Fruit fly (Drosophila melanogaster) whole organism, embryonic: Measurements from ENCODE around the gene CIA30.

ENCODE experiments used
- Awh ChIP-seq: fragments of 200-800 bp; sonication (Bioruptor generic); IDR thresholded peaks from 2 replicates; pipeline ENCODE4, ENCODE4 v1.3.6; 2022; ENCODE audit warnings: missing biosample characterization, missing genetic modification characterization
- B-H2 ChIP-seq: fragments of 200-800 bp; sonication (Bioruptor generic); optimal IDR thresholded peaks from 2 replicates; lab custom pipeline; 2018; ENCODE audit warnings: missing biosample characterization, mild to moderate bottlenecking, missing genetic modification characterization
- CG10147 ChIP-seq: fragments of 200-800 bp; sonication (Bioruptor generic); optimal IDR thresholded peaks from 2 replicates; lab custom pipeline; 2019; ENCODE audit warnings: missing biosample characterization, mild to moderate bottlenecking, missing genetic modification characterization, moderate library complexity
- CG10321 ChIP-seq: fragments of 200-800 bp; sonication (Bioruptor generic); IDR thresholded peaks from 2 replicates; pipeline ENCODE4 v1.3.6; 2022; ENCODE audit warnings: missing biosample characterization, missing genetic modification characterization
- CG10366 ChIP-seq: fragments of 200-800 bp; sonication (Bioruptor generic); IDR thresholded peaks from 2 replicates; pipeline ENCODE4 v1.3.6; 2022; ENCODE audit warnings: missing biosample characterization, missing genetic modification characterization
- CG10959 ChIP-seq: fragments of 200-800 bp; sonication (Bioruptor generic); IDR thresholded peaks from 2 replicates; pipeline ENCODE4 v1.3.6; 2022; ENCODE audit warnings: missing biosample characterization, missing genetic modification characterization
- CG11093 ChIP-seq: fragments of 200-800 bp; sonication (Bioruptor generic); IDR thresholded peaks from 3 replicates; pipeline ENCODE4 v1.3.6; 2022; ENCODE audit warnings: missing biosample characterization, missing genetic modification characterization
- CG11398 ChIP-seq: fragments of 200-800 bp; sonication (Bioruptor generic); optimal IDR thresholded peaks from 2 replicates; lab custom pipeline; 2016; ENCODE audit warnings: missing biosample characterization, missing genetic modification characterization
- CG12104 ChIP-seq: fragments of 200-800 bp; sonication (Bioruptor generic); optimal IDR thresholded peaks from 3 replicates; lab custom pipeline; 2016; ENCODE audit warnings: missing biosample characterization, missing genetic modification characterization
- CG1233 ChIP-seq: fragments of 200-800 bp; sonication (Bioruptor generic); optimal IDR thresholded peaks from 4 replicates; lab custom pipeline; 2018; ENCODE audit warnings: missing biosample characterization, mild to moderate bottlenecking, missing genetic modification characterization
- CG13775 ChIP-seq: fragments of 200-800 bp; sonication (Bioruptor generic); optimal IDR thresholded peaks from 3 replicates; lab custom pipeline; 2017; ENCODE audit warnings: missing biosample characterization, mild to moderate bottlenecking, missing genetic modification characterization
- CG14710 ChIP-seq: fragments of 200-800 bp; sonication (Bioruptor generic); optimal IDR thresholded peaks from 3 replicates; lab custom pipeline; 2019; ENCODE audit warnings: missing biosample characterization, mild to moderate bottlenecking, missing genetic modification characterization, moderate library complexity
- CG15011 ChIP-seq: fragments of 200-800 bp; sonication (Bioruptor generic); optimal IDR thresholded peaks from 3 replicates; lab custom pipeline; 2018; ENCODE audit warnings: missing biosample characterization, mild to moderate bottlenecking, missing genetic modification characterization
- CG17829 ChIP-seq: fragments of 200-800 bp; optimal IDR thresholded peaks from 2 replicates; lab custom pipeline; 2019; ENCODE audit warnings: missing biosample characterization, mild to moderate bottlenecking, missing genetic modification characterization, moderate library complexity
- CG2116 ChIP-seq: fragments of 200-800 bp; sonication (Bioruptor generic); optimal IDR thresholded peaks from 3 replicates; lab custom pipeline; 2018; ENCODE audit warnings: missing biosample characterization, mild to moderate bottlenecking, missing genetic modification characterization
- CG2678 ChIP-seq: fragments of 200-800 bp; sonication (Bioruptor generic); optimal IDR thresholded peaks from 3 replicates; lab custom pipeline; 2019; ENCODE audit warnings: missing biosample characterization, mild to moderate bottlenecking, missing genetic modification characterization, moderate library complexity
- CG3995 ChIP-seq: fragments of 200-800 bp; sonication (Bioruptor generic); optimal IDR thresholded peaks from 3 replicates; lab custom pipeline; 2016; ENCODE audit warnings: missing biosample characterization, missing genetic modification characterization
- CG5245 ChIP-seq: fragments of 200-800 bp; sonication (Bioruptor generic); optimal IDR thresholded peaks from 3 replicates; lab custom pipeline; 2016; ENCODE audit warnings: missing biosample characterization, missing genetic modification characterization
- CG8089 ChIP-seq: fragments of 200-800 bp; sonication (Bioruptor generic); optimal IDR thresholded peaks from 3 replicates; lab custom pipeline; 2016; ENCODE audit warnings: missing biosample characterization, missing genetic modification characterization
- CkIIα-i1 ChIP-seq: fragments of 200-800 bp; sonication (Bioruptor generic); IDR thresholded peaks from 2 replicates; pipeline ENCODE4 v1.3.6; 2022; ENCODE audit warnings: missing biosample characterization, missing genetic modification characterization
- D19A ChIP-seq: fragments of 200-800 bp; optimal IDR thresholded peaks from 3 replicates; lab custom pipeline; 2019; ENCODE audit warnings: missing biosample characterization, mild to moderate bottlenecking, missing genetic modification characterization, moderate library complexity
- Dfd ChIP-seq, 2 experiments: fragments of >200 bp; optimal IDR thresholded peaks; 2 replicates each; lab custom pipeline; 2017; ENCODE audit warnings: missing biosample characterization in 2 of 2, missing genetic modification characterization in 2 of 2
- GATAe ChIP-seq: fragments of 200-800 bp; sonication (Bioruptor generic); conservative IDR thresholded peaks from 2 replicates; pipeline ENCODE4 v1.3.6; 2022; ENCODE audit warnings: missing biosample characterization, missing genetic modification characterization
- HLH4C ChIP-seq: fragments of 200-800 bp; sonication (Bioruptor generic); IDR thresholded peaks from 3 replicates; pipeline ENCODE4 v1.3.6; 2022; ENCODE audit warnings: missing biosample characterization, missing genetic modification characterization; ENCODE audit not compliant: partially characterized antibody
- Mes4 ChIP-seq: fragments of 200-800 bp; sonication (Bioruptor generic); optimal IDR thresholded peaks from 2 replicates; lab custom pipeline; 2016; ENCODE audit warnings: missing biosample characterization, missing genetic modification characterization
- NC2α ChIP-seq: fragments of 200-800 bp; sonication (Bioruptor generic); optimal IDR thresholded peaks from 2 replicates; lab custom pipeline; 2016; ENCODE audit warnings: missing biosample characterization, missing genetic modification characterization
- Nf-YC ChIP-seq: fragments of 200-800 bp; optimal IDR thresholded peaks from 3 replicates; lab custom pipeline; 2019; ENCODE audit warnings: missing biosample characterization, mild to moderate bottlenecking, missing genetic modification characterization, moderate library complexity
- Ptx1 ChIP-seq: fragments of 200-800 bp; sonication (Bioruptor generic); IDR thresholded peaks from 2 replicates; pipeline ENCODE4 v1.3.6; 2022; ENCODE audit warnings: missing biosample characterization, missing genetic modification characterization
- Ravus ChIP-seq: fragments of 200-800 bp; sonication (Bioruptor generic); IDR thresholded peaks from 2 replicates; pipeline ENCODE4 v1.3.6; 2022; ENCODE audit warnings: missing biosample characterization, missing genetic modification characterization
- Sry-β ChIP-seq: fragments of 200-800 bp; sonication (Bioruptor generic); optimal IDR thresholded peaks from 2 replicates; lab custom pipeline; 2018; ENCODE audit warnings: missing biosample characterization, mild to moderate bottlenecking, missing genetic modification characterization, moderate library complexity
- Ssrp ChIP-seq: fragments of 200-800 bp; sonication (Bioruptor generic); optimal IDR thresholded peaks from 2 replicates; lab custom pipeline; 2018; ENCODE audit warnings: missing biosample characterization, mild to moderate bottlenecking, missing genetic modification characterization, moderate library complexity
- YL-1 ChIP-seq: fragments of 200-800 bp; sonication (Bioruptor generic); optimal IDR thresholded peaks from 3 replicates; lab custom pipeline; 2017; ENCODE audit warnings: missing biosample characterization, mild to moderate bottlenecking, missing genetic modification characterization
- chif ChIP-seq, 2 experiments: fragments of 200-800 bp; sonication (Bioruptor generic); optimal IDR thresholded peaks; 3 replicates each; lab custom pipeline; 2016; ENCODE audit warnings: missing biosample characterization in 2 of 2, missing genetic modification characterization in 2 of 2
- chn ChIP-seq: fragments of 200-800 bp; sonication (Bioruptor generic); optimal IDR thresholded peaks from 2 replicates; lab custom pipeline; 2016; ENCODE audit warnings: missing biosample characterization, missing genetic modification characterization
- croc ChIP-seq: fragments of 200-800 bp; sonication (Bioruptor generic); conservative IDR thresholded peaks from 3 replicates; pipeline ENCODE4 v1.3.6; 2022; ENCODE audit warnings: missing biosample characterization, missing genetic modification characterization
- da ChIP-seq: fragments of 200-800 bp; sonication (Bioruptor generic); optimal IDR thresholded peaks from 2 replicates; lab custom pipeline; 2016; ENCODE audit warnings: missing biosample characterization, missing genetic modification characterization
- dmrt11E ChIP-seq: fragments of 200-800 bp; sonication (Bioruptor generic); optimal IDR thresholded peaks from 3 replicates; lab custom pipeline; 2018; ENCODE audit warnings: missing biosample characterization, mild to moderate bottlenecking, missing genetic modification characterization, moderate library complexity
- dpn ChIP-seq, 2 experiments: fragments of 200-800 bp; sonication (Bioruptor generic); optimal IDR thresholded peaks; 3 replicates each; lab custom pipeline; 2016; ENCODE audit warnings: missing biosample characterization in 2 of 2, missing genetic modification characterization in 2 of 2
- esg ChIP-seq: fragments of 200-800 bp; sonication (Bioruptor generic); conservative IDR thresholded peaks from 2 replicates; pipeline ENCODE4 v1.3.6; 2022; ENCODE audit warnings: missing biosample characterization, missing genetic modification characterization
- ftz-f1 ChIP-seq: fragments of 200-800 bp; sonication (Bioruptor generic); optimal IDR thresholded peaks from 2 replicates; lab custom pipeline; 2016; ENCODE audit warnings: missing biosample characterization, missing genetic modification characterization
- kay ChIP-seq: fragments of 200-800 bp; sonication (Bioruptor generic); optimal IDR thresholded peaks from 2 replicates; lab custom pipeline; 2016; ENCODE audit warnings: missing biosample characterization, missing genetic modification characterization
- klu ChIP-seq: fragments of 200-800 bp; sonication (Bioruptor generic); IDR thresholded peaks from 2 replicates; pipeline ENCODE4 v1.3.6; 2022; ENCODE audit warnings: missing biosample characterization, missing genetic modification characterization
- lmd ChIP-seq: fragments of 200-800 bp; sonication (Bioruptor generic); IDR thresholded peaks from 2 replicates; pipeline ENCODE4 v1.3.6; 2022; ENCODE audit warnings: missing biosample characterization, missing genetic modification characterization
- nau ChIP-seq: fragments of 200-800 bp; sonication (Bioruptor generic); optimal IDR thresholded peaks from 3 replicates; lab custom pipeline; 2017; ENCODE audit warnings: missing biosample characterization, mild to moderate bottlenecking, missing genetic modification characterization, missing genetic modification reagents
- nom ChIP-seq: fragments of 200-800 bp; sonication (Bioruptor generic); optimal IDR thresholded peaks from 2 replicates; lab custom pipeline; 2017; ENCODE audit warnings: missing biosample characterization, missing genetic modification characterization, mild to moderate bottlenecking, moderate library complexity, missing genetic modification reagents
- repo ChIP-seq: fragments of 200-800 bp; sonication (Bioruptor generic); optimal IDR thresholded peaks from 2 replicates; lab custom pipeline; 2016; ENCODE audit warnings: missing biosample characterization, missing genetic modification characterization
- scrt ChIP-seq: fragments of 200-800 bp; sonication (Bioruptor generic); optimal IDR thresholded peaks from 2 replicates; lab custom pipeline; 2018; ENCODE audit warnings: missing biosample characterization, mild to moderate bottlenecking, missing genetic modification characterization, moderate library complexity
- sens ChIP-seq: fragments of 200-800 bp; sonication (Bioruptor generic); peaks from one replicate; lab custom pipeline; 2016; ENCODE audit warnings: missing biosample characterization, missing genetic modification characterization
- shn ChIP-seq: fragments of 200-800 bp; sonication (Bioruptor generic); optimal IDR thresholded peaks from 3 replicates; lab custom pipeline; 2016; ENCODE audit warnings: missing biosample characterization, missing genetic modification characterization
- tio ChIP-seq: fragments of 200-800 bp; sonication (Bioruptor generic); optimal IDR thresholded peaks from 2 replicates; lab custom pipeline; 2017; ENCODE audit warnings: missing biosample characterization, missing genetic modification characterization, inconsistent platforms
- unpg ChIP-seq: fragments of 200-800 bp; sonication (Bioruptor generic); optimal IDR thresholded peaks from 3 replicates; lab custom pipeline; 2018; ENCODE audit warnings: missing biosample characterization, mild to moderate bottlenecking, missing genetic modification characterization, moderate library complexity
- zf30C ChIP-seq: fragments of 200-800 bp; sonication (Bioruptor generic); optimal IDR thresholded peaks from 3 replicates; lab custom pipeline; 2018; ENCODE audit warnings: missing biosample characterization, mild to moderate bottlenecking, missing genetic modification characterization

CIA30 gene

dm6 chr3R:29736678-29737093 is at the start of gene CIA30, which contains the start of gene CG7601 (continued):
- TF ChIP-seq B-H2 (GFP tag; lab: Kevin White, UChicago) (peak; percentile 98), CG3995 (GFP tag; lab: Kevin White, UChicago) (peak; percentile 86), klu (GFP tag; lab: Robert Waterston, UW) (peak; percentile 100), CG10147 (GFP tag; lab: Kevin White, UChicago) (peak; percentile 99), tio (GFP tag; lab: Kevin White, UChicago) (peak; percentile 96), dmrt11E (tag; lab: Kevin White, UChicago) (peak; percentile 95), Sry-β (GFP tag; lab: Kevin White, UChicago) (peak; percentile 56), CG8089 (GFP tag; lab: Kevin White, UChicago) (peak; percentile 95), Dfd (GFP tag; optimal IDR thresholded peaks at IDR 0.05; lab: Kevin White, UChicago) (no peak), Awh (GFP tag; lab: Robert Waterston, UW) (peak; percentile 100), YL-1 (GFP tag; lab: Kevin White, UChicago) (peak; percentile 92), HLH4C (GFP tag; lab: Robert Waterston, UW) (no peak), CG5245 (peak; percentile 99), CG1233 (GFP tag; lab: Kevin White, UChicago) (peak; percentile 99), CG13775 (GFP tag; lab: Kevin White, UChicago) (peak; percentile 96), Mes4 (GFP tag; lab: Kevin White, UChicago) (peak; percentile 96), CG10366 (GFP tag; lab: Robert Waterston, UW) (peak; percentile 100), kay (GFP tag; lab: Kevin White, UChicago) (peak; percentile 98), CG15011 (peak; percentile 94), croc (peak; percentile 100), CG17829 (tag; lab: Kevin White, UChicago) (peak; percentile 97), shn (GFP tag; lab: Kevin White, UChicago) (peak; percentile 98), repo (GFP tag; lab: Kevin White, UChicago) (peak; percentile 99), CG10959 (GFP tag; lab: Robert Waterston, UW) (peak; percentile 100), GATAe (peak; percentile 100), zf30C (no peak), CG10321 (peak; percentile 90), D19A (peak; percentile 94), chn (GFP tag; lab: Kevin White, UChicago) (peak; percentile 97), Nf-YC (peak; percentile 90), unpg (GFP tag; lab: Kevin White, UChicago) (peak; percentile 98), nom (peak; percentile 97), NC2α (GFP tag; lab: Kevin White, UChicago) (peak; percentile 94), CG2678 (tag; lab: Kevin White, UChicago) (peak; percentile 99), Ssrp (tag; lab: Kevin White, UChicago) (peak; percentile 96), ftz-f1 (peak; percentile 78), scrt (GFP tag; lab: Kevin White, UChicago) (peak; percentile 94), CG11398 (GFP tag; lab: Kevin White, UChicago) (peak; percentile 96), CG14710 (tag; lab: Kevin White, UChicago) (peak; percentile 96), Ptx1 (GFP tag; lab: Robert Waterston, UW) (peak; percentile 100), CG11093 (GFP tag; lab: Robert Waterston, UW) (peak; percentile 100), CkIIα-i1 (GFP tag; lab: Robert Waterston, UW) (peak; percentile 100), dpn (GFP tag; optimal IDR thresholded peaks at IDR 0.05; lab: Kevin White, UChicago) (peak; percentile 99), chif (GFP tag; optimal IDR thresholded peaks at IDR 0.05; lab: Kevin White, UChicago) (peak; percentile 98), sens (GFP tag; lab: Kevin White, UChicago) (peak; percentile 100), da (GFP tag; lab: Kevin White, UChicago) (peak; percentile 94), nau (no peak), CG2116 (GFP tag; lab: Kevin White, UChicago) (peak; percentile 80), Ravus (GFP tag; lab: Robert Waterston, UW) (peak; percentile 100), esg (peak; percentile 100), CG12104 (GFP tag; lab: Kevin White, UChicago) (peak; percentile 98), lmd (GFP tag; lab: Robert Waterston, UW) (peak; percentile 100)
